Fruit fly (Drosophila melanogaster): ENCODE results near the gene CG31697.

The CG31697 gene

dm6 chr2L:19582185-19582584, 46.9 kb downstream of the CG31697 start, which contains the start of gene Hakai (continued):
- TF ChIP-seq Mes4 (GFP tag; optimal IDR thresholded peaks at IDR 0.05), result peak; percentile 56
- TF ChIP-seq wdn (GFP tag; IDR thresholded peaks at IDR 0.05), result no peak
- peak; percentile 50 for TF ChIP-seq CG9727 (GFP tag; optimal IDR thresholded peaks at IDR 0.05)
- TF ChIP-seq bigmax (GFP tag; optimal IDR thresholded peaks at IDR 0.05), result no peak
- peak; percentile 33 for TF ChIP-seq CG30020 (tag; optimal IDR thresholded peaks at IDR 0.05)
- TF ChIP-seq HmgZ (tag; optimal IDR thresholded peaks at IDR 0.05), result peak; percentile 57
- peak; percentile 35; the same call in 1 of the 3 replicates for TF ChIP-seq CG7357 (GFP tag; IDR thresholded peaks at IDR 0.05)
- peak; percentile 16 for TF ChIP-seq dmrt99B (tag; optimal IDR thresholded peaks at IDR 0.05)
- TF ChIP-seq CG17186 (GFP tag; optimal IDR thresholded peaks at IDR 0.05), result peak; percentile 79
- TF ChIP-seq pb (GFP tag; optimal IDR thresholded peaks at IDR 0.05), result peak; percentile 70
- TF ChIP-seq Eip74EF (GFP tag; optimal IDR thresholded peaks at IDR 0.05), result no peak
- peak; percentile 45 for TF ChIP-seq CG18764 (GFP tag; optimal IDR thresholded peaks at IDR 0.05)
- TF ChIP-seq CG30403 (GFP tag; optimal IDR thresholded peaks at IDR 0.05), result peak; percentile 77
- no peak for TF ChIP-seq salm (tag; optimal IDR thresholded peaks at IDR 0.05)
- no peak for TF ChIP-seq Lim3 (GFP tag; IDR thresholded peaks at IDR 0.05)
- peak; percentile 35; the same call in 1 of the 2 replicates for TF ChIP-seq CG10366 (GFP tag; IDR thresholded peaks at IDR 0.05)
- TF ChIP-seq corto (GFP tag; optimal IDR thresholded peaks at IDR 0.05), result no peak
- TF ChIP-seq seq (GFP tag; IDR thresholded peaks at IDR 0.05), result peak; percentile 30; the same call in 1 of the 2 replicates
- TF ChIP-seq esg (GFP tag; conservative IDR thresholded peaks at IDR 0.05), result peak; percentile 48
- no peak for TF ChIP-seq sd (tag; optimal IDR thresholded peaks at IDR 0.05)
- peak; percentile 50 for TF ChIP-seq CG9876 (GFP tag; optimal IDR thresholded peaks at IDR 0.05)
- TF ChIP-seq p53 (GFP tag; optimal IDR thresholded peaks at IDR 0.05), result peak; percentile 45
- TF ChIP-seq PHDP (tag; optimal IDR thresholded peaks at IDR 0.05), result no peak
- no peak for TF ChIP-seq rib (GFP tag; IDR thresholded peaks at IDR 0.05)
- peak; percentile 30 for TF ChIP-seq CG10543 (GFP tag; optimal IDR thresholded peaks at IDR 0.05)
- no peak for TF ChIP-seq run (tag; optimal IDR thresholded peaks at IDR 0.05)
- TF ChIP-seq dm (GFP tag; optimal IDR thresholded peaks at IDR 0.05), result peak; percentile 62
- TF ChIP-seq Hr51 (GFP tag; optimal IDR thresholded peaks at IDR 0.05), result peak; percentile 27 to 68
- TF ChIP-seq CG42726 (GFP tag; IDR thresholded peaks at IDR 0.05; ENCODE audit: partially characterized antibody), result no peak
- TF ChIP-seq CG13624 (GFP tag; optimal IDR thresholded peaks at IDR 0.05), result peak; percentile 77
- TF ChIP-seq CG1792 (GFP tag; optimal IDR thresholded peaks at IDR 0.05), result peak; percentile 61
- peak; percentile 29 for TF ChIP-seq nerfin-1 (tag; optimal IDR thresholded peaks at IDR 0.05)
- TF ChIP-seq CG10959 (GFP tag; IDR thresholded peaks at IDR 0.05), result no peak
- TF ChIP-seq Hr78 (GFP tag; optimal IDR thresholded peaks at IDR 0.05), result no peak
- TF ChIP-seq CG3065 (GFP tag; optimal IDR thresholded peaks at IDR 0.05), result peak; percentile 23
- TF ChIP-seq D (optimal IDR thresholded peaks at IDR 0.05), result no peak
- TF ChIP-seq D (GFP tag; optimal IDR thresholded peaks at IDR 0.05), result peak; percentile 1
- TF ChIP-seq Spps (tag; optimal IDR thresholded peaks at IDR 0.05), result no peak
- TF ChIP-seq CG17385 (GFP tag; optimal IDR thresholded peaks at IDR 0.05), result peak; percentile 28
- peak; percentile 62 for TF ChIP-seq NK7.1 (GFP tag; optimal IDR thresholded peaks at IDR 0.05)
- TF ChIP-seq Hmx (GFP tag; optimal IDR thresholded peaks at IDR 0.05), result no peak
- peak; percentile 63 for TF ChIP-seq sug (tag; optimal IDR thresholded peaks at IDR 0.05)
- peak; percentile 34; the same call in 1 of the 2 replicates for TF ChIP-seq CG31224 (GFP tag; IDR thresholded peaks at IDR 0.05)
- peak; percentile 83 for TF ChIP-seq Gug (GFP tag; IDR thresholded peaks at IDR 0.05)
- no peak for TF ChIP-seq CG15011 (GFP tag; optimal IDR thresholded peaks at IDR 0.05)
- TF ChIP-seq C15 (GFP tag; IDR thresholded peaks at IDR 0.05), result no peak
- TF ChIP-seq fru (optimal IDR thresholded peaks at IDR 0.05), result no peak
- TF ChIP-seq ac (GFP tag; optimal IDR thresholded peaks at IDR 0.05), result no peak
- TF ChIP-seq CG10267 (tag; optimal IDR thresholded peaks at IDR 0.05), result peak; percentile 94
- peak; percentile 54 for TF ChIP-seq bcd (GFP tag; optimal IDR thresholded peaks at IDR 0.05)
- no peak for TF ChIP-seq CG3726 (GFP tag; IDR thresholded peaks at IDR 0.05)

All from whole organism, embryonic.